Fruit fly (Drosophila melanogaster) whole organism, wandering third instar larva: ENCODE data around the gene CG8475.

ENCODE experiments used
- Abd-B ChIP-seq: fragments of >200 bp; optimal IDR thresholded peaks from 2 replicates; lab custom pipeline; 2017; ENCODE audit warnings: missing biosample characterization, missing genetic modification characterization
- CG32264 ChIP-seq: fragments of 200-800 bp; sonication (Bioruptor generic); optimal IDR thresholded peaks from 2 replicates; lab custom pipeline; 2016; ENCODE audit warnings: missing biosample characterization, missing genetic modification characterization
- CG9705 ChIP-seq: fragments of 200-800 bp; sonication (Bioruptor generic); optimal IDR thresholded peaks from 2 replicates; lab custom pipeline; 2018; ENCODE audit warnings: missing biosample characterization, mild to moderate bottlenecking, missing genetic modification characterization
- CrebA ChIP-seq: fragments of 200-800 bp; sonication (Bioruptor generic); optimal IDR thresholded peaks from 2 replicates; lab custom pipeline; 2016; ENCODE audit warnings: missing biosample characterization, mild to moderate bottlenecking, missing genetic modification characterization, borderline replicate concordance
- Dfd ChIP-seq: fragments of >200 bp; optimal IDR thresholded peaks from 2 replicates; lab custom pipeline; 2017; ENCODE audit warnings: missing biosample characterization, missing genetic modification characterization
- Dif ChIP-seq: fragments of 200-275, 200-300 bp; sonication (Bioruptor generic); optimal IDR thresholded peaks from 2 replicates; lab custom pipeline; 2018; ENCODE audit warnings: missing biosample characterization, missing genetic modification characterization; ENCODE audit not compliant: partially characterized antibody
- GATAd ChIP-seq: sonication (Bioruptor generic); optimal IDR thresholded peaks from 2 replicates; lab custom pipeline; 2016; ENCODE audit warnings: missing biosample characterization, missing genetic modification characterization
- HLH106 ChIP-seq: fragments of 200-800 bp; optimal IDR thresholded peaks from 3 replicates; lab custom pipeline; 2019; ENCODE audit warnings: missing biosample characterization, mild to moderate bottlenecking, missing genetic modification characterization, moderate library complexity
- Hnf4 ChIP-seq: fragments of 200-800 bp; sonication (Bioruptor generic); optimal IDR thresholded peaks from 2 replicates; lab custom pipeline; 2016; ENCODE audit warnings: missing biosample characterization, mild to moderate bottlenecking, missing genetic modification characterization
- Hr78 ChIP-seq: fragments of >200 bp; optimal IDR thresholded peaks from 2 replicates; lab custom pipeline; 2017; ENCODE audit warnings: missing biosample characterization, missing genetic modification characterization
- Hr83 ChIP-seq: fragments of 200-300 bp; sonication (Bioruptor generic); optimal IDR thresholded peaks from 2 replicates; lab custom pipeline; 2016; ENCODE audit warnings: missing biosample characterization, mild to moderate bottlenecking, missing genetic modification characterization, moderate library complexity; ENCODE audit not compliant: poor library complexity, severe bottlenecking
- Jra ChIP-seq: sonication (Bioruptor generic); optimal IDR thresholded peaks from 2 replicates; lab custom pipeline; 2016; ENCODE audit warnings: missing biosample characterization, missing genetic modification characterization
- Mio ChIP-seq: sonication (Bioruptor generic); optimal IDR thresholded peaks from 2 replicates; lab custom pipeline; 2016; ENCODE audit warnings: missing biosample characterization, missing genetic modification characterization
- Myc ChIP-seq: fragments of >200 bp; optimal IDR thresholded peaks from 2 replicates; lab custom pipeline; 2017
- N ChIP-seq: fragments of >200 bp; optimal IDR thresholded peaks from 2 replicates; lab custom pipeline; 2018; ENCODE audit warnings: missing biosample characterization, missing external identifiers, missing genetic modification characterization
- OdsH ChIP-seq: fragments of 200-800 bp; sonication (Bioruptor generic); optimal IDR thresholded peaks from 2 replicates; lab custom pipeline; 2016; ENCODE audit warnings: missing biosample characterization, mild to moderate bottlenecking, missing genetic modification characterization
- Rel ChIP-seq, 2 experiments: fragments of 200-800 bp; sonication (Bioruptor generic) in 1 of 2; optimal IDR thresholded peaks; 2 replicates in 1 of 2; 3 replicates in 1 of 2; lab custom pipeline; 2016 to 2019; ENCODE audit warnings: mild to moderate bottlenecking in 2 of 2, missing biosample characterization in 2 of 2, missing genetic modification characterization in 2 of 2, moderate library complexity in 1 of 2
- Sp1 ChIP-seq: fragments of 200-800 bp; sonication (Bioruptor generic); optimal IDR thresholded peaks from 3 replicates; lab custom pipeline; 2019; ENCODE audit warnings: missing biosample characterization, mild to moderate bottlenecking, missing genetic modification characterization, moderate library complexity
- Vsx2 ChIP-seq: fragments of 200-300, 225-300 bp; sonication (Bioruptor generic); optimal IDR thresholded peaks from 2 replicates; lab custom pipeline; 2018; ENCODE audit warnings: missing biosample characterization, missing genetic modification characterization; ENCODE audit not compliant: partially characterized antibody
- br ChIP-seq: fragments of 200-800 bp; sonication (Bioruptor generic); optimal IDR thresholded peaks from 2 replicates; lab custom pipeline; 2016; ENCODE audit warnings: missing biosample characterization, missing genetic modification characterization
- brk ChIP-seq: fragments of 200-800 bp; sonication (Bioruptor generic); optimal IDR thresholded peaks from 2 replicates; lab custom pipeline; 2016; ENCODE audit warnings: missing biosample characterization, mild to moderate bottlenecking, missing genetic modification characterization
- dl ChIP-seq, 2 experiments: fragments of 175-275, 200-275 bp in 1 of 2; fragments of 200-275 bp in 1 of 2; sonication (Bioruptor generic); optimal IDR thresholded peaks; lab custom pipeline; 2018; ENCODE audit warnings: mild to moderate bottlenecking in 2 of 2, missing biosample characterization in 2 of 2, missing genetic modification characterization in 2 of 2, moderate library complexity in 2 of 2; ENCODE audit not compliant: partially characterized antibody in 2 of 2, insufficient read depth in 1 of 2
- dmrt93B ChIP-seq: fragments of 200-800 bp; sonication (Bioruptor generic); optimal IDR thresholded peaks from 2 replicates; lab custom pipeline; 2018; ENCODE audit warnings: missing biosample characterization, mild to moderate bottlenecking, missing genetic modification characterization
- dsf ChIP-seq: sonication (Bioruptor generic); optimal IDR thresholded peaks from 2 replicates; lab custom pipeline; 2016; ENCODE audit warnings: missing biosample characterization, missing genetic modification characterization, borderline replicate concordance
- ey ChIP-seq: fragments of 200-800 bp; sonication (Bioruptor generic); optimal IDR thresholded peaks from 2 replicates; lab custom pipeline; 2016; ENCODE audit warnings: missing biosample characterization, missing genetic modification characterization
- foxo ChIP-seq, 2 experiments: fragments of 200-800 bp; sonication (Bioruptor generic); optimal IDR thresholded peaks; 2 replicates in 1 of 2; 3 replicates in 1 of 2; lab custom pipeline; 2016 to 2017; ENCODE audit warnings: missing biosample characterization in 2 of 2, missing genetic modification characterization in 2 of 2
- fru ChIP-seq: fragments of 200-800 bp; sonication (Bioruptor generic); optimal IDR thresholded peaks from 3 replicates; lab custom pipeline; 2016; ENCODE audit warnings: missing biosample characterization, mild to moderate bottlenecking, missing genetic modification characterization
- h ChIP-seq: fragments of 200-800 bp; sonication (Bioruptor generic); optimal IDR thresholded peaks from 3 replicates; lab custom pipeline; 2016; ENCODE audit warnings: missing biosample characterization, mild to moderate bottlenecking, missing genetic modification characterization
- jim ChIP-seq: fragments of 175-275, 200-325 bp; sonication (Bioruptor generic); optimal IDR thresholded peaks from 2 replicates; lab custom pipeline; 2016; ENCODE audit warnings: missing biosample characterization, mild to moderate bottlenecking, missing genetic modification characterization
- lola ChIP-seq: fragments of >200 bp; optimal IDR thresholded peaks from 2 replicates; lab custom pipeline; 2017; ENCODE audit warnings: missing biosample characterization, missing genetic modification characterization
- pan ChIP-seq: fragments of >200 bp; optimal IDR thresholded peaks from 2 replicates; lab custom pipeline; 2017
- psq ChIP-seq: fragments of 200-800 bp; sonication (Bioruptor generic); optimal IDR thresholded peaks from 3 replicates; lab custom pipeline; 2017; ENCODE audit warnings: missing biosample characterization, mild to moderate bottlenecking, missing genetic modification characterization, moderate library complexity
- rgr ChIP-seq: fragments of 200-800 bp; sonication (Bioruptor generic); optimal IDR thresholded peaks from 3 replicates; lab custom pipeline; 2016; ENCODE audit warnings: missing biosample characterization, mild to moderate bottlenecking, missing genetic modification characterization
- sage ChIP-seq: fragments of 200-800 bp; sonication (Bioruptor generic); optimal IDR thresholded peaks from 2 replicates; lab custom pipeline; 2016; ENCODE audit warnings: missing biosample characterization, mild to moderate bottlenecking, missing genetic modification characterization
- sv ChIP-seq: fragments of 200-800 bp; sonication (Bioruptor generic); optimal IDR thresholded peaks from 3 replicates; lab custom pipeline; 2016; ENCODE audit warnings: missing biosample characterization, missing genetic modification characterization
- tai ChIP-seq: sonication (Bioruptor generic); optimal IDR thresholded peaks from 2 replicates; lab custom pipeline; 2016; ENCODE audit warnings: missing biosample characterization, missing genetic modification characterization
- usp ChIP-seq: fragments of >200 bp; optimal IDR thresholded peaks from 2 replicates; lab custom pipeline; 2017; ENCODE audit warnings: missing biosample characterization, missing genetic modification characterization
- woc ChIP-seq: sonication (Bioruptor generic); optimal IDR thresholded peaks from 2 replicates; lab custom pipeline; 2016; ENCODE audit warnings: missing biosample characterization, mild to moderate bottlenecking, missing genetic modification characterization

CG8475 gene

dm6 chr2L:8212666-8213270 is 16.1 kb upstream of the CG8475 start, which contains the start of the genes CG8372 and CG8360:
CG8372 (minus strand) TSS chr2L:8212902.
CG8360 (plus strand) TSS chr2L:8212959.
- TF ChIP-seq foxo (GFP tag; optimal IDR thresholded peaks at IDR 0.05; lab: Kevin White, UChicago), result peak; percentile 98 to 100
- TF ChIP-seq sv (GFP tag; lab: Kevin White, UChicago), result peak; percentile 99
- TF ChIP-seq woc (GFP tag; lab: Kevin White, UChicago), result peak; percentile 99
- TF ChIP-seq HLH106 (tag; lab: Kevin White, UChicago), result peak; percentile 99
- no peak for TF ChIP-seq dl (GFP tag; optimal IDR thresholded peaks at IDR 0.05; lab: Kevin White, UChicago; ENCODE audit: insufficient read depth in 1 of 2, partially characterized antibody in 2 of 2)
- peak; percentile 99 for TF ChIP-seq fru
- TF ChIP-seq Jra (GFP tag; lab: Kevin White, UChicago), result peak; percentile 99
- TF ChIP-seq GATAd (GFP tag; lab: Kevin White, UChicago), result peak; percentile 98
- TF ChIP-seq Sp1 (GFP tag; lab: Kevin White, UChicago), result peak; percentile 99
- TF ChIP-seq Dfd (GFP tag; lab: Kevin White, UChicago), result no peak
- no peak for TF ChIP-seq Hr78 (GFP tag; lab: Kevin White, UChicago)
- peak; percentile 95 for TF ChIP-seq Mio (GFP tag; lab: Kevin White, UChicago)
- TF ChIP-seq Myc (lab: Kevin White, UChicago), result no peak
- peak; percentile 100 for TF ChIP-seq OdsH
- peak; percentile 99 for TF ChIP-seq ey (GFP tag; lab: Kevin White, UChicago)
- no peak for TF ChIP-seq lola (GFP tag; lab: Kevin White, UChicago)
- TF ChIP-seq dmrt93B (GFP tag; lab: Kevin White, UChicago), result peak; percentile 98
- peak; percentile 100 for TF ChIP-seq Hnf4 (GFP tag; lab: Kevin White, UChicago)
- TF ChIP-seq rgr (GFP tag; lab: Kevin White, UChicago), result peak; percentile 100
- TF ChIP-seq usp, result no peak
- TF ChIP-seq jim (GFP tag; lab: Kevin White, UChicago), result peak; percentile 79
- no peak for TF ChIP-seq N (GFP tag; lab: Kevin White, UChicago)
- TF ChIP-seq Abd-B (GFP tag; lab: Kevin White, UChicago), result no peak
- peak; percentile 99 for TF ChIP-seq brk (GFP tag; lab: Kevin White, UChicago)
- peak; percentile 99 for TF ChIP-seq tai
- TF ChIP-seq CG9705 (GFP tag; lab: Kevin White, UChicago), result peak; percentile 99
- TF ChIP-seq psq, result peak; percentile 98
- peak; percentile 97 for TF ChIP-seq dsf (GFP tag; lab: Kevin White, UChicago)
- TF ChIP-seq sage (GFP tag; lab: Kevin White, UChicago), result peak; percentile 99
- peak; percentile 100 for TF ChIP-seq br
- no peak for TF ChIP-seq pan (lab: Kevin White, UChicago)
- peak; percentile 99 for TF ChIP-seq Hr83 (GFP tag; lab: Kevin White, UChicago)
- TF ChIP-seq Vsx2 (GFP tag; lab: Kevin White, UChicago), result no peak
- peak; percentile 100 for TF ChIP-seq h (GFP tag; lab: Kevin White, UChicago)
- no peak for TF ChIP-seq Dif (GFP tag; lab: Kevin White, UChicago)
- TF ChIP-seq CG32264 (GFP tag; lab: Kevin White, UChicago), result peak; percentile 99
- TF ChIP-seq Rel (GFP tag; optimal IDR thresholded peaks at IDR 0.05; lab: Kevin White, UChicago), result peak; percentile 97
- peak; percentile 92 for TF ChIP-seq Rel (tag; optimal IDR thresholded peaks at IDR 0.05; lab: Kevin White, UChicago)
- TF ChIP-seq CrebA (GFP tag; lab: Kevin White, UChicago), result no peak

- TF ChIP-seq dl (GFP tag; optimal IDR thresholded peaks at IDR 0.05; lab: Kevin White, UChicago; ENCODE audit: insufficient read depth in 1 of 2, partially characterized antibody in 2 of 2), result no peak
- TF ChIP-seq N (GFP tag; lab: Kevin White, UChicago), result no peak
- TF ChIP-seq OdsH, result peak; percentile 60
- no peak for TF ChIP-seq Hr83 (GFP tag; lab: Kevin White, UChicago)
- peak; percentile 38 for TF ChIP-seq CG9705 (GFP tag; lab: Kevin White, UChicago)
- peak; percentile 78 for TF ChIP-seq fru
- peak; percentile 65 for TF ChIP-seq sv (GFP tag; lab: Kevin White, UChicago)
- no peak for TF ChIP-seq Myc (lab: Kevin White, UChicago)
- TF ChIP-seq Vsx2 (GFP tag; lab: Kevin White, UChicago), result no peak
- peak; percentile 68 for TF ChIP-seq HLH106 (tag; lab: Kevin White, UChicago)
- peak; percentile 34 for TF ChIP-seq CG32264 (GFP tag; lab: Kevin White, UChicago)
- no peak for TF ChIP-seq jim (GFP tag; lab: Kevin White, UChicago)
- peak; percentile 88 for TF ChIP-seq tai
- peak; percentile 83 for TF ChIP-seq h (GFP tag; lab: Kevin White, UChicago)
- no peak for TF ChIP-seq pan (lab: Kevin White, UChicago)
- peak; percentile 51 for TF ChIP-seq ey (GFP tag; lab: Kevin White, UChicago)
- TF ChIP-seq lola (GFP tag; lab: Kevin White, UChicago), result no peak
- no peak for TF ChIP-seq Mio (GFP tag; lab: Kevin White, UChicago)
- TF ChIP-seq dsf (GFP tag; lab: Kevin White, UChicago), result peak; percentile 81
- TF ChIP-seq usp, result no peak
- TF ChIP-seq dmrt93B (GFP tag; lab: Kevin White, UChicago), result peak; percentile 32
- TF ChIP-seq rgr (GFP tag; lab: Kevin White, UChicago), result peak; percentile 72
- TF ChIP-seq sage (GFP tag; lab: Kevin White, UChicago), result peak; percentile 48
- TF ChIP-seq brk (GFP tag; lab: Kevin White, UChicago), result peak; percentile 84
- TF ChIP-seq CrebA (GFP tag; lab: Kevin White, UChicago), result no peak
- peak; percentile 80 for TF ChIP-seq br
- peak; percentile 71 to 75 for TF ChIP-seq foxo (GFP tag; optimal IDR thresholded peaks at IDR 0.05; lab: Kevin White, UChicago)
- TF ChIP-seq Rel (GFP tag; optimal IDR thresholded peaks at IDR 0.05; lab: Kevin White, UChicago), result no peak
- peak; percentile 49 for TF ChIP-seq Rel (tag; optimal IDR thresholded peaks at IDR 0.05; lab: Kevin White, UChicago)
- peak; percentile 73 for TF ChIP-seq woc (GFP tag; lab: Kevin White, UChicago)
- TF ChIP-seq Abd-B (GFP tag; lab: Kevin White, UChicago), result no peak
- peak; percentile 90 for TF ChIP-seq Jra (GFP tag; lab: Kevin White, UChicago)
- peak; percentile 58 for TF ChIP-seq psq
- TF ChIP-seq Dif (GFP tag; lab: Kevin White, UChicago), result no peak
- TF ChIP-seq Sp1 (GFP tag; lab: Kevin White, UChicago), result peak; percentile 60
- no peak for TF ChIP-seq Hr78 (GFP tag; lab: Kevin White, UChicago)
- peak; percentile 81 for TF ChIP-seq Hnf4 (GFP tag; lab: Kevin White, UChicago)
- peak; percentile 61 for TF ChIP-seq GATAd (GFP tag; lab: Kevin White, UChicago)
- no peak for TF ChIP-seq Dfd (GFP tag; lab: Kevin White, UChicago)
These were observed 14.4 kb upstream of the CG8475 start, which contains the start of gene Ssb-c31a for dm6 chr2L:8211070-8211469. Ssb-c31a (plus strand) TSS chr2L:8211347.
